ENCODE assay signal across 7 fruit fly cellular contexts in genomic region chrX:2303771-2304513, dm6.
TF ChIP-seq lines count a peak whose summit lies in the region.

No protein-coding gene starts in this region.

- peak; percentile 7 for TF ChIP-seq CTCF in whole organism, embryonic (GFP tag; optimal IDR thresholded peaks at IDR 0.05; lab: Kevin White, UChicago)

TF ChIP-seq in Kc167, 6 proteins besides CTCF, POLR2A, EP300 and RAD21:
- TF ChIP-seq Myc (optimal IDR thresholded peaks at IDR 0.05; lab: Kevin White, UChicago): no peak
- TF ChIP-seq insv (optimal IDR thresholded peaks at IDR 0.05; lab: Kevin White, UChicago): peak; percentile 45
TF ChIP-seq in Kc167: peak in this region for 1.

TF ChIP-seq in whole organism, 6 proteins besides CTCF, POLR2A, EP300 and RAD21:
- no peak for TF ChIP-seq EcR (GFP tag; optimal IDR thresholded peaks at IDR 0.05; lab: Kevin White, UChicago)
- no peak for TF ChIP-seq CG8478 (optimal IDR thresholded peaks at IDR 0.05; lab: Kevin White, UChicago)
- no peak for TF ChIP-seq psq (optimal IDR thresholded peaks at IDR 0.05; lab: Kevin White, UChicago)
- TF ChIP-seq pan (optimal IDR thresholded peaks at IDR 0.05; lab: Kevin White, UChicago): no peak
- peak; percentile 80 for TF ChIP-seq Dll (optimal IDR thresholded peaks at IDR 0.05; lab: Kevin White, UChicago)
- TF ChIP-seq usp (GFP tag; optimal IDR thresholded peaks at IDR 0.05; lab: Kevin White, UChicago): no peak

TF ChIP-seq in whole organism, adult, 20 proteins besides CTCF, POLR2A, EP300 and RAD21 (continues in another document):
- TF ChIP-seq CG14711 (tag; optimal IDR thresholded peaks at IDR 0.05; lab: Kevin White, UChicago) (peak; percentile 76), cnc (optimal IDR thresholded peaks at IDR 0.05; lab: Kevin White, UChicago) (no peak), CG1620 (GFP tag; optimal IDR thresholded peaks at IDR 0.05; lab: Kevin White, UChicago) (peak; percentile 37), CG33017 (tag; optimal IDR thresholded peaks at IDR 0.05; lab: Kevin White, UChicago) (peak; percentile 80), CG7045 (GFP tag; optimal IDR thresholded peaks at IDR 0.05; lab: Kevin White, UChicago) (peak; percentile 48), toe (GFP tag; optimal IDR thresholded peaks at IDR 0.05; lab: Kevin White, UChicago) (peak; percentile 21), bab1 (GFP tag; optimal IDR thresholded peaks at IDR 0.05; lab: Kevin White, UChicago) (peak; percentile 89), Hr96 (GFP tag; optimal IDR thresholded peaks at IDR 0.05; lab: Kevin White, UChicago) (peak; percentile 91), Clk (GFP tag; optimal IDR thresholded peaks at IDR 0.05; lab: Kevin White, UChicago) (peak; percentile 18), Mnt (GFP tag; optimal IDR thresholded peaks at IDR 0.05; lab: Kevin White, UChicago) (peak; percentile 97), kay (GFP tag; lab: Kevin White, UChicago; ENCODE audit: borderline replicate concordance) (no peak), CG5204 (GFP tag; optimal IDR thresholded peaks at IDR 0.05; lab: Kevin White, UChicago) (peak; percentile 71), cic (GFP tag; optimal IDR thresholded peaks at IDR 0.05; lab: Kevin White, UChicago) (peak; percentile 75), tj (GFP tag; optimal IDR thresholded peaks at IDR 0.05; lab: Kevin White, UChicago) (peak; percentile 70), Crg-1 (GFP tag; optimal IDR thresholded peaks at IDR 0.05; lab: Kevin White, UChicago) (peak; percentile 22), ovo (GFP tag; optimal IDR thresholded peaks at IDR 0.05; lab: Kevin White, UChicago) (peak; percentile 43)

TF ChIP-seq in whole organism, embryonic, 481 proteins besides CTCF, POLR2A, EP300 and RAD21 (continues in another document):
- no peak for TF ChIP-seq zf30C (GFP tag; optimal IDR thresholded peaks at IDR 0.05; lab: Kevin White, UChicago)
- peak; percentile 78 for TF ChIP-seq H2.0 (GFP tag; IDR thresholded peaks at IDR 0.05; lab: Robert Waterston, UW)
- peak; percentile 68 for TF ChIP-seq Nf-YB (GFP tag; optimal IDR thresholded peaks at IDR 0.05; lab: Kevin White, UChicago)
- peak; percentile 82 for TF ChIP-seq Awh (GFP tag; IDR thresholded peaks at IDR 0.05; lab: Robert Waterston, UW)
- peak; percentile 64 for TF ChIP-seq CG13894 (tag; optimal IDR thresholded peaks at IDR 0.05; lab: Kevin White, UChicago)
- peak; percentile 86 for TF ChIP-seq CG17359 (tag; optimal IDR thresholded peaks at IDR 0.05; lab: Kevin White, UChicago)
- peak; percentile 86 for TF ChIP-seq CG14014 (GFP tag; IDR thresholded peaks at IDR 0.05; lab: Robert Waterston, UW)
- TF ChIP-seq lbe (GFP tag; optimal IDR thresholded peaks at IDR 0.05; lab: Kevin White, UChicago): peak; percentile 70
- TF ChIP-seq CG14860 (GFP tag; IDR thresholded peaks at IDR 0.05; lab: Robert Waterston, UW; ENCODE audit: partially characterized antibody): no peak
- TF ChIP-seq Atf6 (GFP tag; IDR thresholded peaks at IDR 0.05; lab: Robert Waterston, UW): peak; percentile 88
- peak; percentile 95 for TF ChIP-seq crol (GFP tag; IDR thresholded peaks at IDR 0.05; lab: Robert Waterston, UW)
- peak; percentile 47; the same call in 1 of the 2 replicates for TF ChIP-seq CG17612 (GFP tag; IDR thresholded peaks at IDR 0.05; lab: Robert Waterston, UW)
- peak; percentile 92 for TF ChIP-seq CG8924 (tag; optimal IDR thresholded peaks at IDR 0.05; lab: Kevin White, UChicago)
- TF ChIP-seq prd (optimal IDR thresholded peaks at IDR 0.05; lab: Kevin White, UChicago): no peak
- TF ChIP-seq prd (GFP tag; IDR thresholded peaks at IDR 0.05; lab: Robert Waterston, UW): peak; percentile 90
- TF ChIP-seq wek (GFP tag; optimal IDR thresholded peaks at IDR 0.05; lab: Kevin White, UChicago): peak; percentile 70
- TF ChIP-seq CG2712 (tag; optimal IDR thresholded peaks at IDR 0.05; lab: Kevin White, UChicago): peak; percentile 90

TF ChIP-seq in whole organism, prepupa, 60 proteins besides CTCF, POLR2A, EP300 and RAD21 (continues in another document):
- TF ChIP-seq acj6 (GFP tag; optimal IDR thresholded peaks at IDR 0.05; lab: Kevin White, UChicago): peak; percentile 82
- TF ChIP-seq CG34406 (GFP tag; optimal IDR thresholded peaks at IDR 0.05; lab: Kevin White, UChicago): peak; percentile 83
- TF ChIP-seq Met (GFP tag; optimal IDR thresholded peaks at IDR 0.05; lab: Kevin White, UChicago): peak; percentile 92
- peak; percentile 92 for TF ChIP-seq topi (GFP tag; optimal IDR thresholded peaks at IDR 0.05; lab: Kevin White, UChicago)
- TF ChIP-seq achi (GFP tag; optimal IDR thresholded peaks at IDR 0.05; lab: Kevin White, UChicago): peak; percentile 83
- TF ChIP-seq CG6276 (GFP tag; optimal IDR thresholded peaks at IDR 0.05; lab: Kevin White, UChicago): peak; percentile 84
- peak; percentile 48 to 70 for TF ChIP-seq salr (GFP tag; optimal IDR thresholded peaks at IDR 0.05; lab: Kevin White, UChicago)
- TF ChIP-seq Eip75B (GFP tag; optimal IDR thresholded peaks at IDR 0.05; lab: Kevin White, UChicago): peak; percentile 87
- TF ChIP-seq net (GFP tag; optimal IDR thresholded peaks at IDR 0.05; lab: Kevin White, UChicago): peak; percentile 77
- TF ChIP-seq lz (GFP tag; optimal IDR thresholded peaks at IDR 0.05; lab: Kevin White, UChicago): peak; percentile 90
- peak; percentile 82 for TF ChIP-seq Ets21C (GFP tag; optimal IDR thresholded peaks at IDR 0.05; lab: Kevin White, UChicago)
- TF ChIP-seq Hr4 (GFP tag; optimal IDR thresholded peaks at IDR 0.05; lab: Kevin White, UChicago): peak; percentile 86
- TF ChIP-seq CG3032 (tag; optimal IDR thresholded peaks at IDR 0.05; lab: Kevin White, UChicago): peak; percentile 71
- TF ChIP-seq CG11294 (GFP tag; IDR thresholded peaks at IDR 0.05; lab: Robert Waterston, UW): peak; percentile 43; the same call in 1 of the 2 replicates
- peak; percentile 83 for TF ChIP-seq CG10631 (GFP tag; optimal IDR thresholded peaks at IDR 0.05; lab: Kevin White, UChicago)
- peak; percentile 80 to 83 for TF ChIP-seq ss (GFP tag; optimal IDR thresholded peaks at IDR 0.05; lab: Kevin White, UChicago)
- peak; percentile 87 for TF ChIP-seq CG31627 (GFP tag; optimal IDR thresholded peaks at IDR 0.05; lab: Kevin White, UChicago)

TF ChIP-seq in whole organism, pupa, 21 proteins besides CTCF, POLR2A, EP300 and RAD21 (continues in another document):
- TF ChIP-seq Pif1A (GFP tag; optimal IDR thresholded peaks at IDR 0.05; lab: Kevin White, UChicago) (peak; percentile 87), CG12605 (GFP tag; IDR thresholded peaks at IDR 0.05; lab: Robert Waterston, UW) (peak; percentile 56), CG15710 (tag; optimal IDR thresholded peaks at IDR 0.05; lab: Kevin White, UChicago) (peak; percentile 76), CG9948 (tag; optimal IDR thresholded peaks at IDR 0.05; lab: Kevin White, UChicago) (peak; percentile 63), Snoo (tag; optimal IDR thresholded peaks at IDR 0.05; lab: Kevin White, UChicago) (peak; percentile 75), fd96Ca (GFP tag; IDR thresholded peaks at IDR 0.05; lab: Robert Waterston, UW) (peak; percentile 68; the same call in 2 of the 3 replicates), EcR (GFP tag; optimal IDR thresholded peaks at IDR 0.05; lab: Kevin White, UChicago) (peak; percentile 68), CG8301 (tag; optimal IDR thresholded peaks at IDR 0.05; lab: Kevin White, UChicago) (peak; percentile 82), CG13204 (GFP tag; optimal IDR thresholded peaks at IDR 0.05; lab: Kevin White, UChicago) (peak; percentile 53), CG10348 (GFP tag; IDR thresholded peaks at IDR 0.05; lab: Robert Waterston, UW) (no peak; the same call in 1 of the 2 replicates), D1 (tag; optimal IDR thresholded peaks at IDR 0.05; lab: Kevin White, UChicago) (peak; percentile 35), CG17806 (tag; optimal IDR thresholded peaks at IDR 0.05; lab: Kevin White, UChicago) (peak; percentile 76), CG14655 (GFP tag; optimal IDR thresholded peaks at IDR 0.05; lab: Kevin White, UChicago) (peak; percentile 80), gl (tag; optimal IDR thresholded peaks at IDR 0.05; lab: Kevin White, UChicago) (peak; percentile 68), CG8159 (tag; optimal IDR thresholded peaks at IDR 0.05; lab: Kevin White, UChicago) (peak; percentile 81), CG32121 (GFP tag; IDR thresholded peaks at IDR 0.05; lab: Robert Waterston, UW) (peak; percentile 56; the same call in 1 of the 2 replicates), CG4496 (GFP tag; IDR thresholded peaks at IDR 0.05; lab: Robert Waterston, UW) (peak; percentile 65; the same call in 1 of the 3 replicates), CG34367 (tag; optimal IDR thresholded peaks at IDR 0.05; lab: Kevin White, UChicago) (peak; percentile 70)

TF ChIP-seq in whole organism, wandering third instar larva, 38 proteins besides CTCF, POLR2A, EP300 and RAD21 (continues in another document):
- no peak for TF ChIP-seq GATAd (GFP tag; optimal IDR thresholded peaks at IDR 0.05; lab: Kevin White, UChicago)
- peak; percentile 92 for TF ChIP-seq fru (GFP tag; optimal IDR thresholded peaks at IDR 0.05; lab: Kevin White, UChicago)
- TF ChIP-seq dsf (GFP tag; optimal IDR thresholded peaks at IDR 0.05; lab: Kevin White, UChicago; ENCODE audit: borderline replicate concordance): no peak
- TF ChIP-seq CG9705 (GFP tag; optimal IDR thresholded peaks at IDR 0.05; lab: Kevin White, UChicago): peak; percentile 65
- TF ChIP-seq rgr (GFP tag; optimal IDR thresholded peaks at IDR 0.05; lab: Kevin White, UChicago): peak; percentile 88
- peak; percentile 68 for TF ChIP-seq dmrt93B (GFP tag; optimal IDR thresholded peaks at IDR 0.05; lab: Kevin White, UChicago)
- peak; percentile 14 for TF ChIP-seq brk (GFP tag; optimal IDR thresholded peaks at IDR 0.05; lab: Kevin White, UChicago)
- TF ChIP-seq Vsx2 (GFP tag; optimal IDR thresholded peaks at IDR 0.05; lab: Kevin White, UChicago; ENCODE audit: partially characterized antibody): no peak
- TF ChIP-seq Jra (GFP tag; optimal IDR thresholded peaks at IDR 0.05; lab: Kevin White, UChicago): peak; percentile 80
- TF ChIP-seq OdsH (GFP tag; optimal IDR thresholded peaks at IDR 0.05; lab: Kevin White, UChicago): peak; percentile 83
- TF ChIP-seq Dfd (GFP tag; optimal IDR thresholded peaks at IDR 0.05; lab: Kevin White, UChicago): no peak
- peak; percentile 83 for TF ChIP-seq HLH106 (tag; optimal IDR thresholded peaks at IDR 0.05; lab: Kevin White, UChicago)
- no peak for TF ChIP-seq Hr78 (GFP tag; optimal IDR thresholded peaks at IDR 0.05; lab: Kevin White, UChicago)
- TF ChIP-seq Abd-B (GFP tag; optimal IDR thresholded peaks at IDR 0.05; lab: Kevin White, UChicago): no peak
- TF ChIP-seq sage (GFP tag; optimal IDR thresholded peaks at IDR 0.05; lab: Kevin White, UChicago): peak; percentile 47
- TF ChIP-seq jim (GFP tag; optimal IDR thresholded peaks at IDR 0.05; lab: Kevin White, UChicago): no peak
- TF ChIP-seq Rel (GFP tag; optimal IDR thresholded peaks at IDR 0.05; lab: Kevin White, UChicago): no peak
- peak; percentile 52 for TF ChIP-seq Rel (tag; optimal IDR thresholded peaks at IDR 0.05; lab: Kevin White, UChicago)
- peak; percentile 62 for TF ChIP-seq Dif (GFP tag; optimal IDR thresholded peaks at IDR 0.05; lab: Kevin White, UChicago; ENCODE audit: partially characterized antibody)
- TF ChIP-seq pan (optimal IDR thresholded peaks at IDR 0.05; lab: Kevin White, UChicago): no peak
- TF ChIP-seq Mio (GFP tag; optimal IDR thresholded peaks at IDR 0.05; lab: Kevin White, UChicago): no peak
- peak; percentile 79 to 84 for TF ChIP-seq foxo (GFP tag; optimal IDR thresholded peaks at IDR 0.05; lab: Kevin White, UChicago)
